Worm (Caenorhabditis elegans) whole organism, late embryonic: ENCODE measurements around the gene fbxa-194.
A peak's percentile ranks its signal among the peaks of the same experiment; 100 is the strongest.

Experiments used
- F13H6.1 ChIP-seq: sonication (generic microtip); optimal IDR thresholded peaks from 2 replicates; lab custom pipeline; 2016; ENCODE audit warnings: missing genetic modification characterization, missing compliant biosample characterization
- K02D7.2 ChIP-seq: sonication (generic microtip); optimal IDR thresholded peaks from 2 replicates; lab custom pipeline; 2017; ENCODE audit warnings: mild to moderate bottlenecking, missing genetic modification characterization, missing compliant biosample characterization
- K09A11.1 ChIP-seq: sonication (generic microtip); optimal IDR thresholded peaks from 2 replicates; lab custom pipeline; 2017; ENCODE audit warnings: antibody characterized with exemption, mild to moderate bottlenecking, missing genetic modification characterization, missing compliant biosample characterization; ENCODE audit not compliant: insufficient read depth
- Y22D7AL.16 ChIP-seq: sonication (generic microtip); optimal IDR thresholded peaks from 2 replicates; lab custom pipeline; 2016; ENCODE audit warnings: missing genetic modification characterization, missing compliant biosample characterization
- ama-1 ChIP-seq: fragments of 150-350 bp; optimal IDR thresholded peaks from 2 replicates; lab custom pipeline; 2014
- ceh-19 ChIP-seq: fragments of 200-800 bp; sonication (Bioruptor generic); optimal IDR thresholded peaks from 2 replicates; lab custom pipeline; 2018; ENCODE audit warnings: mild to moderate bottlenecking, missing genetic modification characterization, missing compliant biosample characterization
- ceh-30 ChIP-seq: fragments of 150-350 bp; optimal IDR thresholded peaks from 2 replicates; lab custom pipeline; 2014; ENCODE audit warnings: missing biosample characterization, missing genetic modification characterization
- ceh-45 ChIP-seq: fragments of 200-800 bp; sonication (Bioruptor generic); IDR thresholded peaks from 2 replicates; pipeline ENCODE4 v1.3.6; 2022; ENCODE audit warnings: missing genetic modification reagents, missing genetic modification characterization, missing compliant biosample characterization
- ceh-48 ChIP-seq: sonication (generic microtip); optimal IDR thresholded peaks from 2 replicates; lab custom pipeline; 2016; ENCODE audit warnings: missing genetic modification characterization, inconsistent platforms, missing compliant biosample characterization
- ceh-6 ChIP-seq: fragments of 200-800 bp; sonication (Bioruptor generic); optimal IDR thresholded peaks from 2 replicates; lab custom pipeline; 2018; ENCODE audit warnings: mild to moderate bottlenecking, missing genetic modification characterization, missing compliant biosample characterization
- ceh-9 ChIP-seq: sonication (generic microtip); optimal IDR thresholded peaks from 2 replicates; lab custom pipeline; 2016; ENCODE audit warnings: mild to moderate bottlenecking, missing genetic modification characterization, inconsistent platforms, missing compliant biosample characterization
- che-1 ChIP-seq: sonication (generic microtip); optimal IDR thresholded peaks from 2 replicates; lab custom pipeline; 2016; ENCODE audit warnings: mild to moderate bottlenecking, missing genetic modification characterization, missing compliant biosample characterization
- dmd-4 ChIP-seq: sonication (generic microtip); optimal IDR thresholded peaks from 2 replicates; lab custom pipeline; 2016; ENCODE audit warnings: borderline replicate concordance, missing genetic modification characterization, missing compliant biosample characterization
- elt-2 ChIP-seq: sonication (generic microtip); optimal IDR thresholded peaks from 2 replicates; lab custom pipeline; 2016; ENCODE audit warnings: missing genetic modification reagents, missing genetic modification characterization, missing compliant biosample characterization
- fax-1 ChIP-seq: sonication (generic microtip); optimal IDR thresholded peaks from 2 replicates; lab custom pipeline; 2016; ENCODE audit warnings: missing genotype, missing genetic modification characterization, missing compliant biosample characterization
- fkh-10 ChIP-seq: fragments of 150-350 bp; optimal IDR thresholded peaks from 2 replicates; lab custom pipeline; 2014; ENCODE audit warnings: missing biosample characterization, missing genetic modification reagents, missing genetic modification characterization
- fkh-6 ChIP-seq: sonication (generic microtip); optimal IDR thresholded peaks from 2 replicates; lab custom pipeline; 2016; ENCODE audit warnings: missing genetic modification characterization, missing compliant biosample characterization
- hlh-13 ChIP-seq: fragments of 200-800 bp; sonication (Bioruptor generic); optimal IDR thresholded peaks from 2 replicates; lab custom pipeline; 2018; ENCODE audit warnings: mild to moderate bottlenecking, missing genetic modification characterization, missing compliant biosample characterization
- hlh-15 ChIP-seq: sonication (generic microtip); optimal IDR thresholded peaks from 2 replicates; lab custom pipeline; 2016; ENCODE audit warnings: missing genetic modification characterization, missing compliant biosample characterization
- hlh-30 ChIP-seq: sonication (generic microtip); optimal IDR thresholded peaks from 2 replicates; lab custom pipeline; 2017; ENCODE audit warnings: antibody characterized with exemption, missing genetic modification characterization, missing compliant biosample characterization; ENCODE audit not compliant: insufficient read depth
- hlh-6 ChIP-seq: sonication (generic microtip); optimal IDR thresholded peaks from 2 replicates; lab custom pipeline; 2016; ENCODE audit warnings: missing genotype, missing genetic modification characterization, missing compliant biosample characterization
- hlh-8 ChIP-seq: sonication (generic microtip); optimal IDR thresholded peaks from 2 replicates; lab custom pipeline; 2016; ENCODE audit warnings: missing genotype, missing genetic modification characterization, missing compliant biosample characterization
- lim-6 ChIP-seq: sonication (generic microtip); optimal IDR thresholded peaks from 2 replicates; lab custom pipeline; 2016; ENCODE audit warnings: missing genetic modification characterization, missing compliant biosample characterization
- lin-11 ChIP-seq: fragments of 200-800 bp; sonication (Bioruptor generic); optimal IDR thresholded peaks from 2 replicates; lab custom pipeline; 2018; ENCODE audit warnings: mild to moderate bottlenecking, missing genetic modification characterization, missing compliant biosample characterization
- mec-3 ChIP-seq: sonication (generic microtip); optimal IDR thresholded peaks from 2 replicates; lab custom pipeline; 2016; ENCODE audit warnings: borderline replicate concordance, missing genetic modification characterization, missing compliant biosample characterization
- nfya-1 ChIP-seq: sonication (generic microtip); optimal IDR thresholded peaks from 2 replicates; lab custom pipeline; 2017; ENCODE audit warnings: missing genetic modification characterization, mild to moderate bottlenecking, missing compliant biosample characterization, antibody characterized with exemption, moderate library complexity
- nhr-11 ChIP-seq: fragments of 150-350 bp; optimal IDR thresholded peaks from 2 replicates; lab custom pipeline; 2014; ENCODE audit warnings: missing biosample characterization, missing genetic modification characterization
- pros-1 ChIP-seq: fragments of 150-350 bp; optimal IDR thresholded peaks from 2 replicates; lab custom pipeline; 2014; ENCODE audit warnings: missing biosample characterization, missing genetic modification reagents, missing genetic modification characterization
- ref-2 ChIP-seq: sonication (generic microtip); optimal IDR thresholded peaks from 2 replicates; lab custom pipeline; 2016; ENCODE audit warnings: missing genetic modification characterization, missing compliant biosample characterization
- rnt-1 ChIP-seq: sonication (generic microtip); optimal IDR thresholded peaks from 2 replicates; lab custom pipeline; 2016; ENCODE audit warnings: missing genetic modification characterization, missing compliant biosample characterization
- sdc-2 ChIP-seq: sonication (generic microtip); optimal IDR thresholded peaks from 2 replicates; lab custom pipeline; 2016; ENCODE audit warnings: missing genotype, missing genetic modification characterization, missing compliant biosample characterization
- sox-2 ChIP-seq: fragments of 200-800 bp; sonication (Bioruptor generic); IDR thresholded peaks from 2 replicates; pipeline ENCODE4 v1.3.6; 2022; ENCODE audit warnings: missing genetic modification reagents, missing genetic modification characterization, missing compliant biosample characterization
- syd-9 ChIP-seq: sonication (generic microtip); optimal IDR thresholded peaks from 2 replicates; lab custom pipeline; 2016; ENCODE audit warnings: mild to moderate bottlenecking, missing genetic modification characterization, moderate library complexity, missing compliant biosample characterization
- unc-3 ChIP-seq, 2 experiments: fragments of 200-800 bp in 1 of 2; sonication (Bioruptor generic) in 1 of 2; sonication (generic microtip) in 1 of 2; conservative IDR thresholded peaks in 1 of 2; optimal IDR thresholded peaks in 1 of 2; 2 replicates each; pipeline versions ENCODE4 v1.3.6 to Lab custom; 2016 to 2022; ENCODE audit warnings: missing compliant biosample characterization in 2 of 2, missing genetic modification characterization in 2 of 2, missing genetic modification reagents in 1 of 2
- unc-42 ChIP-seq: sonication (generic microtip); optimal IDR thresholded peaks from 2 replicates; lab custom pipeline; 2016; ENCODE audit warnings: missing genotype, missing genetic modification characterization, missing compliant biosample characterization
- ztf-16 ChIP-seq: sonication (generic microtip); optimal IDR thresholded peaks from 2 replicates; lab custom pipeline; 2017; ENCODE audit warnings: missing genetic modification characterization, missing compliant biosample characterization

fbxa-194 gene

ce11 chrV:19777227-19777626 is 1.3 kb downstream of the fbxa-194 start, which contains the start of gene fbxa-118 (continued):
- TF ChIP-seq mec-3 (no peak), lin-11 (tag; lab: Kevin White, UChicago) (no peak)

- TF ChIP-seq hlh-15 (tag; lab: Kevin White, UChicago) (no peak), hlh-8 (tag; lab: Kevin White, UChicago) (no peak), fkh-6 (tag; lab: Kevin White, UChicago) (no peak), hlh-30 (tag; lab: Kevin White, UChicago) (no peak), unc-42 (tag; lab: Kevin White, UChicago) (no peak), hlh-13 (GFP tag; lab: Kevin White, UChicago) (no peak), ceh-45 (GFP tag; lab: Robert Waterston, UW) (no peak), ceh-30 (no peak), che-1 (tag; lab: Kevin White, UChicago) (no peak), elt-2 (tag; lab: Kevin White, UChicago) (no peak), ref-2 (tag; lab: Kevin White, UChicago) (no peak), ceh-6 (no peak), ceh-48 (tag; lab: Kevin White, UChicago) (no peak), Y22D7AL.16 (tag; lab: Kevin White, UChicago) (no peak), pros-1 (tag; lab: Kevin White, UChicago) (no peak), fax-1 (tag; lab: Kevin White, UChicago) (no peak)
Observed at ce11 chrV:19771660-19772059, 6.8 kb downstream of the fbxa-194 start, which contains the start of gene M162.15. Gene M162.15, minus strand, starts transcription at chrV:19771760.

ce11 chrV:19767719-19768118 is 10.8 kb downstream of the fbxa-194 start:
- TF ChIP-seq nfya-1 (peak; percentile 77), sox-2 (no peak)

ce11 chrV:19760751-19761150 is 17.8 kb downstream of the fbxa-194 start, which contains the start of gene M162.5:
Gene M162.5, plus strand, starts transcription at chrV:19761051.
- no peak for TF ChIP-seq K09A11.1 (tag; lab: Kevin White, UChicago)
- TF ChIP-seq fax-1 (tag; lab: Kevin White, UChicago) = no peak
- no peak for TF ChIP-seq ama-1 (lab: Kevin White, UChicago)
- no peak for TF ChIP-seq unc-42 (tag; lab: Kevin White, UChicago)
- TF ChIP-seq nhr-11 (tag; lab: Kevin White, UChicago) = no peak
- TF ChIP-seq F13H6.1 (tag; lab: Kevin White, UChicago) = no peak
- TF ChIP-seq syd-9 (tag; lab: Kevin White, UChicago) = no peak
- TF ChIP-seq ceh-19 (GFP tag; lab: Kevin White, UChicago) = no peak
- TF ChIP-seq ztf-16 (tag; lab: Kevin White, UChicago) = no peak
- TF ChIP-seq ceh-9 (tag; lab: Kevin White, UChicago) = no peak
- no peak for TF ChIP-seq unc-3 (GFP tag; conservative IDR thresholded peaks at IDR 0.05; lab: Robert Waterston, UW)
- TF ChIP-seq unc-3 (tag; optimal IDR thresholded peaks at IDR 0.05; lab: Kevin White, UChicago) = no peak
- TF ChIP-seq lim-6 (tag; lab: Kevin White, UChicago) = no peak
- no peak for TF ChIP-seq K02D7.2
- TF ChIP-seq rnt-1 (tag; lab: Kevin White, UChicago) = no peak
- TF ChIP-seq sdc-2 (tag; lab: Kevin White, UChicago) = no peak
- no peak for TF ChIP-seq fkh-10 (GFP tag; lab: Kevin White, UChicago)
- TF ChIP-seq dmd-4 (tag; lab: Kevin White, UChicago) = no peak
- no peak for TF ChIP-seq hlh-6 (tag; lab: Kevin White, UChicago)
- TF ChIP-seq fkh-6 (tag; lab: Kevin White, UChicago) = no peak
